Worm (Caenorhabditis elegans) whole organism, L3 larva: ENCODE results near the gene mut-14.

Experiments used
- R02D3.7 ChIP-seq: fragments of 150-350 bp; optimal IDR thresholded peaks from 2 replicates; lab custom pipeline; 2014; ENCODE audit warnings: missing biosample characterization, missing genetic modification characterization
- ZK546.5 ChIP-seq: sonication (generic microtip); optimal IDR thresholded peaks from 2 replicates; lab custom pipeline; 2017; ENCODE audit warnings: missing biosample characterization, missing genetic modification characterization
- aly-2 ChIP-seq: fragments of 150-350 bp; optimal IDR thresholded peaks from 2 replicates; lab custom pipeline; 2014; ENCODE audit warnings: missing biosample characterization, missing genetic modification characterization
- ama-1 ChIP-seq: fragments of 150-350 bp; optimal IDR thresholded peaks from 2 replicates; lab custom pipeline; 2018
- ceh-28 ChIP-seq: fragments of 150-350 bp; optimal IDR thresholded peaks from 2 replicates; lab custom pipeline; 2014; ENCODE audit warnings: missing biosample characterization, missing genetic modification reagents, missing genetic modification characterization
- ceh-82 ChIP-seq: fragments of 150-350 bp; optimal IDR thresholded peaks from 2 replicates; lab custom pipeline; 2014; ENCODE audit warnings: missing biosample characterization, missing genetic modification characterization
- ceh-9 ChIP-seq: sonication (generic microtip); optimal IDR thresholded peaks from 2 replicates; lab custom pipeline; 2018; ENCODE audit warnings: missing biosample characterization, missing genetic modification characterization
- daf-12 ChIP-seq: fragments of 150-350 bp; optimal IDR thresholded peaks from 2 replicates; lab custom pipeline; 2014; ENCODE audit warnings: missing biosample characterization, missing genetic modification reagents, missing genetic modification characterization
- egl-27 ChIP-seq: sonication (generic microtip); optimal IDR thresholded peaks from 4 replicates; lab custom pipeline; 2017; ENCODE audit warnings: missing biosample characterization, missing genetic modification reagents, missing genetic modification characterization
- egl-5 ChIP-seq: fragments of 150-350 bp; optimal IDR thresholded peaks from 2 replicates; lab custom pipeline; 2017; ENCODE audit warnings: missing biosample characterization, missing genetic modification reagents, missing genetic modification characterization, inconsistent platforms
- elt-1 ChIP-seq: fragments of 150-350 bp; optimal IDR thresholded peaks from 2 replicates; lab custom pipeline; 2014; ENCODE audit warnings: missing biosample characterization, missing genetic modification characterization
- elt-2 ChIP-seq: sonication (generic microtip); optimal IDR thresholded peaks from 2 replicates; lab custom pipeline; 2016; ENCODE audit warnings: missing genetic modification reagents, mild to moderate bottlenecking, missing genetic modification characterization, missing compliant biosample characterization
- elt-3 ChIP-seq, 3 experiments: fragments of 150-350 bp in 1 of 3; sonication (generic microtip) in 2 of 3; optimal IDR thresholded peaks; 2 replicates in 2 of 3; 4 replicates in 1 of 3; lab custom pipeline; 2014 to 2017; ENCODE audit warnings: missing biosample characterization in 3 of 3, missing genetic modification characterization in 3 of 3
- eor-1 ChIP-seq, 2 experiments: fragments of 150-350 bp; optimal IDR thresholded peaks; 2 replicates each; lab custom pipeline; 2014 to 2018; ENCODE audit warnings: missing biosample characterization in 2 of 2, missing genetic modification characterization in 2 of 2
- fkh-2 ChIP-seq: fragments of 150-350 bp; optimal IDR thresholded peaks from 2 replicates; lab custom pipeline; 2014; ENCODE audit warnings: missing biosample characterization, missing genetic modification reagents, missing genetic modification characterization
- fos-1 ChIP-seq: fragments of 150-350 bp; optimal IDR thresholded peaks from 2 replicates; lab custom pipeline; 2014; ENCODE audit warnings: missing biosample characterization, missing genetic modification characterization
- hmg-11 ChIP-seq: sonication (generic microtip); optimal IDR thresholded peaks from 2 replicates; lab custom pipeline; 2016; ENCODE audit warnings: missing genetic modification characterization, missing compliant biosample characterization
- lin-15B ChIP-seq: fragments of 150-350 bp; optimal IDR thresholded peaks from 2 replicates; lab custom pipeline; 2014; ENCODE audit warnings: missing biosample characterization, missing genetic modification characterization
- lin-39 ChIP-seq: fragments of 150-350 bp; optimal IDR thresholded peaks from 2 replicates; lab custom pipeline; 2018; ENCODE audit warnings: missing biosample characterization, missing genetic modification reagents, missing genetic modification characterization
- mdl-1 ChIP-seq: fragments of 150-350 bp; optimal IDR thresholded peaks from 2 replicates; lab custom pipeline; 2014; ENCODE audit warnings: missing biosample characterization, missing genetic modification characterization
- mml-1 ChIP-seq: fragments of 150-350 bp; sonication (generic microtip); optimal IDR thresholded peaks from 3 replicates; lab custom pipeline; 2014; ENCODE audit warnings: missing biosample characterization, missing genetic modification characterization
- nhr-23 ChIP-seq: fragments of 150-350 bp; optimal IDR thresholded peaks from 2 replicates; lab custom pipeline; 2014; ENCODE audit warnings: missing biosample characterization, missing genetic modification reagents, missing genetic modification characterization
- nhr-25 ChIP-seq: sonication (generic microtip); optimal IDR thresholded peaks from 2 replicates; lab custom pipeline; 2017; ENCODE audit warnings: missing biosample characterization, missing genetic modification characterization
- nhr-43 ChIP-seq: sonication (generic microtip); optimal IDR thresholded peaks from 2 replicates; lab custom pipeline; 2016; ENCODE audit warnings: mild to moderate bottlenecking, missing genetic modification characterization, missing compliant biosample characterization; ENCODE audit not compliant: poor library complexity, severe bottlenecking
- nhr-67 ChIP-seq: fragments of 150-350 bp; optimal IDR thresholded peaks from 2 replicates; lab custom pipeline; 2014; ENCODE audit warnings: missing biosample characterization, missing genetic modification characterization
- nhr-76 ChIP-seq: fragments of 150-350 bp; sonication (generic microtip); optimal IDR thresholded peaks from 5 replicates; lab custom pipeline; 2014; ENCODE audit warnings: missing biosample characterization, missing genetic modification characterization
- pha-4 ChIP-seq: fragments of 150-350 bp; optimal IDR thresholded peaks from 2 replicates; lab custom pipeline; 2014; ENCODE audit warnings: missing biosample characterization, missing genetic modification reagents, missing genetic modification characterization
- pqm-1 ChIP-seq: fragments of 150-350 bp; optimal IDR thresholded peaks from 2 replicates; lab custom pipeline; 2017; ENCODE audit warnings: missing biosample characterization, missing genetic modification characterization, inconsistent platforms
- skn-1 ChIP-seq: fragments of 150-350 bp; optimal IDR thresholded peaks from 2 replicates; lab custom pipeline; 2014; ENCODE audit warnings: missing biosample characterization, missing genetic modification characterization
- snpc-4 ChIP-seq: fragments of 150-350 bp; optimal IDR thresholded peaks from 2 replicates; lab custom pipeline; 2014; ENCODE audit warnings: missing biosample characterization, missing genetic modification characterization
- tbx-2 ChIP-seq: sonication (generic microtip); optimal IDR thresholded peaks from 2 replicates; lab custom pipeline; 2016; ENCODE audit warnings: mild to moderate bottlenecking, missing genetic modification characterization, missing compliant biosample characterization
- unc-39 ChIP-seq: sonication (generic microtip); optimal IDR thresholded peaks from 4 replicates; lab custom pipeline; 2017; ENCODE audit warnings: missing biosample characterization, missing genetic modification characterization
- unc-62 ChIP-seq: fragments of 150-350 bp; sonication (generic microtip); optimal IDR thresholded peaks from 4 replicates; lab custom pipeline; 2014; ENCODE audit warnings: missing biosample characterization, missing genetic modification reagents, missing genetic modification characterization
- zag-1 ChIP-seq: fragments of 150-350 bp; optimal IDR thresholded peaks from 2 replicates; lab custom pipeline; 2014; ENCODE audit warnings: missing biosample characterization, missing genetic modification characterization
- ztf-4 ChIP-seq: fragments of 150-350 bp; optimal IDR thresholded peaks from 2 replicates; lab custom pipeline; 2014; ENCODE audit warnings: missing biosample characterization, missing genetic modification characterization

The mut-14 gene

DNA sequence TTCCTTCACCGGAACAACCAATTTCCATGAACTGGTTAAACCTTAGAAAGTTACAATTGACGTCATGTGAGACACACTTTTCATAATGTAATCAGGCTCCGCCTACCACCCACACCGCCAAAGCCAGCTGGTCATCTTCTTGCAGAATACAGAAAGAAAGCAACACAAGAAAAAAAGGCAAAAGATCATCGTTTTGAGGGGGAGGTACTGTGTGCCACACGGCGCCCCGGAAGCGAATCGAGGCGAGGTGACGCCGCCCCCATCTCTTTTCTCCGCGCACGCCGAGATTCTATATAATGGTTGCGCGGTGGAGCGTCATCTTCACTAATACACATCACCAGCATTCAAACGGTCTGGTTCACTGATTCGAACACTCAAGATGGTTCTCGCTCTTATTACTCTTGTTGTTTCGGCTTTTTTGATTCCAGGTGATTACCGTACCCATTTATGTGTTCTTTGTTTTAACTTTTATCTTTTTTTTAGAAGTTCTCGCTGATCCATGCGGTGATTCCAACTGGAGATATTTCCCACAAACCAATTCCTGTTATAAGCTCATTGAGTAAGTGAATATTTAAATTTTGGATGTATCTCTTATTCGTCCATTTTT lies 39.4 kb upstream of the mut-14 start, which contains the start of gene clec-1:
TSS of gene clec-1 (plus strand) at position 320 of the 607 bp plus-strand sequence.
- TF ChIP-seq ceh-82 (tag; lab: Kevin White, UChicago) (no peak), elt-2 (no peak), ama-1 (lab: Kevin White, UChicago) (peak; percentile 56), nhr-43 (no peak), unc-62 (GFP tag; lab: Kevin White, UChicago) (no peak), fkh-2 (tag; lab: Kevin White, UChicago) (no peak), ceh-9 (tag; lab: Kevin White, UChicago) (no peak), tbx-2 (no peak)

DNA sequence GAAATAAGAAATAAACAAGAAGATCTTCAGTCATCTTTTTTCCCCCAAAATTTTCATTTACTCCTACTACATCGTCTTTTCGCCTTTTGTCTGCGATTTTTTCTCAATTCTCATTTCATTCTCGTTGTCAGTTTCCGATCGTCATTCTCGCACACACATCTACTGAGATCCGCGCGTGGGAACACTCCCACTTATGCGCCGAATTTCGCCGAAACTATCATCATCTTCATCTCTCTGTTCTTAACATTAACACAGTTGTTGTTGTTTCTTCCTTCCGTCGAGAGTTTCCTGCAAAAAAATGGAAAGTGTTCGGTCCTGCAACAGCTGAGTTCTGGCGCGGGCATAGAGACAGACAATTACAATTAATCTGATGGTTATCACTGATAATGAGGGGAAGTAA lies 37.1 kb upstream of the mut-14 start:
- TF ChIP-seq hmg-11 (tag; lab: Kevin White, UChicago) (no peak), nhr-67 (tag; lab: Kevin White, UChicago) (no peak), nhr-25 (tag; lab: Kevin White, UChicago) (no peak), ceh-28 (peak; percentile 7), elt-3 (tag; optimal IDR thresholded peaks at IDR 0.05; lab: Kevin White, UChicago) (peak in 1 of 3 experiments; percentile 39), mdl-1 (tag; lab: Kevin White, UChicago) (no peak), skn-1 (tag; lab: Kevin White, UChicago) (no peak), daf-12 (tag; lab: Kevin White, UChicago) (no peak), nhr-23 (tag; lab: Kevin White, UChicago) (peak; percentile 24), fkh-2 (tag; lab: Kevin White, UChicago) (no peak), unc-62 (GFP tag; lab: Kevin White, UChicago) (no peak), ztf-4 (tag; lab: Kevin White, UChicago) (no peak), egl-27 (tag; lab: Kevin White, UChicago) (no peak), lin-39 (tag; lab: Kevin White, UChicago) (no peak), nhr-76 (tag; lab: Kevin White, UChicago) (no peak)
- TF ChIP-seq, all 47 proteins: peak for 3

DNA sequence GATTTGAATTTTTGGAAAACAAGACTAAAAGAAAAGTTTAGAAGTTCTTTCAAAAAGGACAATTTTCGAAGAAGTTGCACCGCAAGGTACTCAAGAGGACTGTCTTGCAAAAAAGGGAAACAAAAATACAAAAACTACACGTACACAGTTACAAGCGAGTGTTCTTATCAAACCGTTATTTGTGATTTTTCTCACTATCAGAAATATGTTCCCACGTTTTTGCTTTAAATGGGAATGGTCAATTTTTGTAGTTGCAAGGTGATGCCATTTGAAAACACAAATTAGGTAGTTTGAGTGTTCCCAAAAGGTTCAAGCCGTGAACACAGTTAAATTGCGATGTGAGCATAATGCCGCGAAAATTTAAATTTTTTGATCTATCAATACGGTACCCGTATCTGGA lies 35.7 kb upstream of the mut-14 start:
- no peak for TF ChIP-seq nhr-76 (tag; lab: Kevin White, UChicago)
- TF ChIP-seq aly-2 (tag; lab: Kevin White, UChicago), result no peak
- no peak for TF ChIP-seq hmg-11 (tag; lab: Kevin White, UChicago)
- no peak for TF ChIP-seq zag-1 (tag; lab: Kevin White, UChicago)
- peak; percentile 45 for TF ChIP-seq elt-2
- no peak for TF ChIP-seq mml-1
- TF ChIP-seq ceh-9 (tag; lab: Kevin White, UChicago), result no peak
- no peak for TF ChIP-seq ama-1 (lab: Kevin White, UChicago)
- no peak for TF ChIP-seq unc-39 (tag; lab: Kevin White, UChicago)
- TF ChIP-seq elt-1, result no peak
- TF ChIP-seq fos-1, result no peak
- no peak for TF ChIP-seq pha-4 (tag; lab: Kevin White, UChicago)
- TF ChIP-seq pqm-1 (tag; lab: Kevin White, UChicago), result peak; percentile 30
- TF ChIP-seq fkh-2 (tag; lab: Kevin White, UChicago), result no peak
- no peak for TF ChIP-seq snpc-4

DNA sequence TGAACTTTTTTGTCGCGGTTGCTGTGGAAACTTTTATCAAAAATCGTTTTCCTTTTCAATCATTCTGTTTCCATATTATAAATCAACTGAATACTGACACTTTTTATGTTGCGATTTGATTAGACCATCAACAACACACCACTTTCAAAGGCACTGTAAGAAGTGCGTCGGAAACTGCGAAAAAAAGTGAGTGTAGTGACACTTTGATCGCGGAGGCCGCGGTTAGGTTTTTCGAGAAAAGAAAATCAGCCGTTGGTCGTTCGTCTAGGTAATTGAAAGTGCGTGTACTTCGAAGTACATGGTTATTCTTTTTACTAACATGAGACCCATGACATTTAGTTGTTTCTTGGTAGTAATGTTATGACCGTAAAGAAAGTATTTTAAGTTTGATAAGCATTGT lies 35.1 kb upstream of the mut-14 start:
- TF ChIP-seq snpc-4 (no peak), nhr-23 (tag; lab: Kevin White, UChicago) (no peak), R02D3.7 (tag; lab: Kevin White, UChicago) (no peak), pqm-1 (tag; lab: Kevin White, UChicago) (no peak), egl-5 (tag; lab: Kevin White, UChicago) (no peak), unc-62 (GFP tag; lab: Kevin White, UChicago) (no peak), hmg-11 (tag; lab: Kevin White, UChicago) (no peak), nhr-67 (tag; lab: Kevin White, UChicago) (no peak), lin-15B (tag; lab: Kevin White, UChicago) (no peak), pha-4 (tag; lab: Kevin White, UChicago) (no peak), eor-1 (tag; optimal IDR thresholded peaks at IDR 0.05; lab: Kevin White, UChicago) (no peak)

DNA sequence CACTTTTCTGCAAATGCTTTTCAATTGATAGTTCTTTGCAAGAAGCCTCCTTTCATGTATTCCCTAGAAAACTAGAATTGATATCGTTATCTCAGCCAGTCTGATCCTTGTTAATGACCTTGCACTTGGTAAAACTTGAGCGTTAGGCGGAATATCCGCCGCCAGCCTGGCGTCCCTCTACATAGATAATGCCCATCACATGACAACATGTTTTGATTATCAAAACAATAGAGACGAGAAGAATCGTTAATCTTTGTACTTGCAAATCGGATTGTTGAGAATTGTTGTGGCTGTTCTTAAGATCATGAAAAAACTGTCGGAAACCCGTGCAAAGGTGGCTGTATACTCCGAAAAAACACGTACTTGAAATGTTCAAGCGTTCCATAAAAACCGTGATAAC lies 33.1 kb upstream of the mut-14 start:
- TF ChIP-seq nhr-43 (peak; percentile 83), ZK546.5 (tag; lab: Kevin White, UChicago) (no peak), nhr-25 (tag; lab: Kevin White, UChicago) (peak; percentile 68), nhr-67 (tag; lab: Kevin White, UChicago) (no peak)
